Worm (Caenorhabditis elegans) whole organism, L2 larva: Measurements from ENCODE around the gene F59A1.15.

Experiments
- ceh-16 ChIP-seq: fragments of 150-350 bp; optimal IDR thresholded peaks from 2 replicates; lab custom pipeline; 2014; ENCODE audit warnings: missing biosample characterization, missing genetic modification characterization
- fos-1 ChIP-seq: fragments of 150-350 bp; optimal IDR thresholded peaks from 2 replicates; lab custom pipeline; 2014; ENCODE audit warnings: missing biosample characterization, missing genetic modification characterization
- nhr-10 ChIP-seq: sonication (generic microtip); optimal IDR thresholded peaks from 2 replicates; lab custom pipeline; 2017; ENCODE audit warnings: missing biosample characterization, missing genetic modification characterization
- nhr-12 ChIP-seq: fragments of 150-350 bp; optimal IDR thresholded peaks from 2 replicates; lab custom pipeline; 2014; ENCODE audit warnings: missing biosample characterization, missing genetic modification characterization
- nhr-77 ChIP-seq: fragments of 150-350 bp; optimal IDR thresholded peaks from 2 replicates; lab custom pipeline; 2014; ENCODE audit warnings: missing biosample characterization, missing genetic modification characterization

ce11 chrV:17732516-17732915 is 48.9 kb upstream of the F59A1.15 start, which contains the start of gene twk-42:
- no peak for TF ChIP-seq nhr-12 (tag; lab: Kevin White, UChicago)
- TF ChIP-seq fos-1 (tag; lab: Kevin White, UChicago) = no peak
- no peak for TF ChIP-seq nhr-10 (tag; lab: Kevin White, UChicago)
- no peak for TF ChIP-seq nhr-77 (tag; lab: Kevin White, UChicago)
- no peak for TF ChIP-seq ceh-16 (tag; lab: Kevin White, UChicago)
